Fruit fly (Drosophila melanogaster) whole organism, embryonic: ENCODE data around the gene CG42272.

Experiments
- CG10979 ChIP-seq: fragments of 200-800 bp; sonication (Bioruptor generic); optimal IDR thresholded peaks from 2 replicates; lab custom pipeline; 2018; ENCODE audit warnings: missing biosample characterization, mild to moderate bottlenecking, missing genetic modification characterization, moderate library complexity
- CG11723 ChIP-seq: fragments of 200-800 bp; sonication (Bioruptor generic); optimal IDR thresholded peaks from 2 replicates; lab custom pipeline; 2017; ENCODE audit warnings: missing biosample characterization, mild to moderate bottlenecking, missing genetic modification characterization
- CG13624 ChIP-seq: fragments of 200-800 bp; sonication (Bioruptor generic); optimal IDR thresholded peaks from 2 replicates; lab custom pipeline; 2016; ENCODE audit warnings: missing biosample characterization, missing genetic modification characterization
- CG15011 ChIP-seq: fragments of 200-800 bp; sonication (Bioruptor generic); optimal IDR thresholded peaks from 3 replicates; lab custom pipeline; 2018; ENCODE audit warnings: missing biosample characterization, mild to moderate bottlenecking, missing genetic modification characterization
- crol ChIP-seq: fragments of 200-800 bp; sonication (Bioruptor generic); IDR thresholded peaks from 2 replicates; pipeline ENCODE4 v1.3.6; 2022; ENCODE audit warnings: missing biosample characterization, missing genetic modification characterization

- TF ChIP-seq crol (GFP tag; lab: Robert Waterston, UW) (peak; percentile 92), CG15011 (no peak), CG10979 (tag; lab: Kevin White, UChicago) (no peak), CG11723 (no peak), CG13624 (GFP tag; lab: Kevin White, UChicago) (peak; percentile 18)
Observed at dm6 chr3L:5768532-5769497, 34.0 kb upstream of the CG42272 start, which contains the start of the genes Ppat-Dpck and scny.
